Fruit fly (Drosophila melanogaster) whole organism, embryonic: ENCODE data around the gene CG16758.

Experiments
- Adf1 ChIP-seq: fragments of 200-800 bp; sonication (Bioruptor generic); IDR thresholded peaks from 2 replicates; pipeline ENCODE4 v1.3.6; 2022; ENCODE audit warnings: missing biosample characterization, missing genetic modification characterization
- Atf-2 ChIP-seq: fragments of 200-800 bp; sonication (Bioruptor generic); optimal IDR thresholded peaks from 2 replicates; lab custom pipeline; 2016; ENCODE audit warnings: missing biosample characterization, missing genetic modification characterization
- CG11504 ChIP-seq: fragments of 200-800 bp; sonication (Bioruptor generic); optimal IDR thresholded peaks from 3 replicates; lab custom pipeline; 2019; ENCODE audit warnings: missing biosample characterization, mild to moderate bottlenecking, missing genetic modification characterization, moderate library complexity
- CG14014 ChIP-seq: fragments of 200-800 bp; sonication (Bioruptor generic); IDR thresholded peaks from 2 replicates; pipeline ENCODE4 v1.3.6; 2022; ENCODE audit warnings: missing biosample characterization, missing genetic modification characterization
- CG15601 ChIP-seq: fragments of 200-800 bp; sonication (Bioruptor generic); optimal IDR thresholded peaks from 3 replicates; lab custom pipeline; 2019; ENCODE audit warnings: missing biosample characterization, mild to moderate bottlenecking, missing genetic modification characterization, moderate library complexity
- CG15696 ChIP-seq: fragments of 200-800 bp; sonication (Bioruptor generic); optimal IDR thresholded peaks from 2 replicates; lab custom pipeline; 2019; ENCODE audit warnings: missing biosample characterization, mild to moderate bottlenecking, missing genetic modification characterization, moderate library complexity
- CG17186 ChIP-seq: fragments of 200-800 bp; sonication (Bioruptor generic); optimal IDR thresholded peaks from 3 replicates; lab custom pipeline; 2017; ENCODE audit warnings: missing biosample characterization, missing genetic modification reagents, missing genetic modification characterization
- CG17912 ChIP-seq: fragments of 200-800 bp; sonication (Bioruptor generic); optimal IDR thresholded peaks from 2 replicates; lab custom pipeline; 2018; ENCODE audit warnings: missing biosample characterization, mild to moderate bottlenecking, missing genetic modification characterization
- CG1792 ChIP-seq: fragments of 200-800 bp; sonication (Bioruptor generic); optimal IDR thresholded peaks from 2 replicates; lab custom pipeline; 2016; ENCODE audit warnings: missing biosample characterization, missing genetic modification characterization
- CG1832 ChIP-seq: fragments of 200-800 bp; sonication (Bioruptor generic); optimal IDR thresholded peaks from 2 replicates; lab custom pipeline; 2017; ENCODE audit warnings: missing biosample characterization, mild to moderate bottlenecking, missing genetic modification characterization, inconsistent platforms
- CG18476 ChIP-seq: fragments of 200-800 bp; sonication (Bioruptor generic); optimal IDR thresholded peaks from 2 replicates; lab custom pipeline; 2016; ENCODE audit warnings: missing biosample characterization, mild to moderate bottlenecking, missing genetic modification characterization
- CG18764 ChIP-seq: fragments of 200-800 bp; sonication (Bioruptor generic); optimal IDR thresholded peaks from 3 replicates; lab custom pipeline; 2016; ENCODE audit warnings: missing biosample characterization, missing genetic modification characterization
- CG2120 ChIP-seq: fragments of 200-800 bp; sonication (Bioruptor generic); optimal IDR thresholded peaks from 3 replicates; lab custom pipeline; 2016; ENCODE audit warnings: missing biosample characterization, missing genetic modification characterization
- CG2678 ChIP-seq: fragments of 200-800 bp; sonication (Bioruptor generic); optimal IDR thresholded peaks from 3 replicates; lab custom pipeline; 2019; ENCODE audit warnings: missing biosample characterization, mild to moderate bottlenecking, missing genetic modification characterization, moderate library complexity
- CG33557 ChIP-seq: fragments of 200-800 bp; sonication (Bioruptor generic); optimal IDR thresholded peaks from 2 replicates; lab custom pipeline; 2019; ENCODE audit warnings: missing biosample characterization, mild to moderate bottlenecking, missing genetic modification characterization, moderate library complexity
- CG7271 ChIP-seq: fragments of 200-800 bp; sonication (Bioruptor generic); optimal IDR thresholded peaks from 2 replicates; lab custom pipeline; 2018; ENCODE audit warnings: missing biosample characterization, mild to moderate bottlenecking, missing genetic modification characterization, moderate library complexity
- CG7372 ChIP-seq: fragments of 200-800 bp; sonication (Bioruptor generic); IDR thresholded peaks from 2 replicates; pipeline ENCODE4 v1.3.6; 2022; ENCODE audit warnings: missing biosample characterization, missing genetic modification characterization
- CG7786 ChIP-seq: fragments of 200-800 bp; sonication (Bioruptor generic); optimal IDR thresholded peaks from 2 replicates; lab custom pipeline; 2016; ENCODE audit warnings: missing biosample characterization, missing genetic modification characterization
- CG9727 ChIP-seq: fragments of 200-800 bp; sonication (Bioruptor generic); optimal IDR thresholded peaks from 3 replicates; lab custom pipeline; 2017; ENCODE audit warnings: missing biosample characterization, mild to moderate bottlenecking, missing genetic modification characterization
- Dek ChIP-seq: fragments of 200-800 bp; sonication (Bioruptor generic); optimal IDR thresholded peaks from 3 replicates; lab custom pipeline; 2019; ENCODE audit warnings: missing biosample characterization, mild to moderate bottlenecking, missing genetic modification characterization, moderate library complexity
- Dfd ChIP-seq, 2 experiments: fragments of >200 bp; optimal IDR thresholded peaks; 2 replicates each; lab custom pipeline; 2017; ENCODE audit warnings: missing biosample characterization in 2 of 2, missing genetic modification characterization in 2 of 2
- Doc3 ChIP-seq: fragments of 200-800 bp; sonication (Bioruptor generic); IDR thresholded peaks from 3 replicates; pipeline ENCODE4 v1.3.6; 2022; ENCODE audit warnings: missing biosample characterization, missing genetic modification characterization; ENCODE audit not compliant: partially characterized antibody
- Ets65A ChIP-seq: fragments of 200-800 bp; sonication (Bioruptor generic); peaks from one replicate; lab custom pipeline; 2016; ENCODE audit warnings: missing biosample characterization, missing genetic modification characterization
- GATAe ChIP-seq: fragments of 200-800 bp; sonication (Bioruptor generic); conservative IDR thresholded peaks from 2 replicates; pipeline ENCODE4 v1.3.6; 2022; ENCODE audit warnings: missing biosample characterization, missing genetic modification characterization
- Hand ChIP-seq: fragments of 200-800 bp; sonication (Bioruptor generic); optimal IDR thresholded peaks from 2 replicates; lab custom pipeline; 2017; ENCODE audit warnings: mild to moderate bottlenecking, missing biosample characterization, missing genetic modification reagents, missing genetic modification characterization
- Lhr ChIP-seq: fragments of 200-800 bp; sonication (Bioruptor generic); optimal IDR thresholded peaks from 3 replicates; lab custom pipeline; 2017; ENCODE audit warnings: mild to moderate bottlenecking, missing biosample characterization, missing genetic modification reagents, missing genetic modification characterization
- Nf-YA ChIP-seq: fragments of 200-800 bp; sonication (Bioruptor generic); IDR thresholded peaks from 2 replicates; pipeline ENCODE4 v1.3.6; 2022; ENCODE audit warnings: missing biosample characterization, missing genetic modification characterization
- TFAM ChIP-seq: fragments of 200-800 bp; sonication (Bioruptor generic); optimal IDR thresholded peaks from 2 replicates; lab custom pipeline; 2017; ENCODE audit warnings: missing biosample characterization, missing genetic modification characterization, inconsistent platforms
- Taf1 ChIP-seq: fragments of 200-800 bp; sonication (Bioruptor generic); IDR thresholded peaks from 2 replicates; pipeline ENCODE4 v1.3.6; 2022; ENCODE audit warnings: missing biosample characterization, missing genetic modification characterization
- Trl ChIP-seq, 3 experiments: fragments of >200 bp in 2 of 3; fragments of 200-800 bp in 1 of 3; sonication (Bioruptor generic) in 1 of 3; optimal IDR thresholded peaks; 2 replicates in 1 of 3; 3 replicates in 2 of 3; lab custom pipeline; 2016 to 2017; ENCODE audit warnings: missing biosample characterization in 1 of 3, missing genetic modification characterization in 1 of 3
- YL-1 ChIP-seq: fragments of 200-800 bp; sonication (Bioruptor generic); optimal IDR thresholded peaks from 3 replicates; lab custom pipeline; 2017; ENCODE audit warnings: missing biosample characterization, mild to moderate bottlenecking, missing genetic modification characterization
- ab ChIP-seq: fragments of 200-800 bp; sonication (Bioruptor generic); optimal IDR thresholded peaks from 2 replicates; lab custom pipeline; 2016; ENCODE audit warnings: missing biosample characterization, missing genetic modification characterization
- btn ChIP-seq: fragments of 200-800 bp; sonication (Bioruptor generic); optimal IDR thresholded peaks from 2 replicates; lab custom pipeline; 2016; ENCODE audit warnings: missing biosample characterization, missing genetic modification characterization
- chn ChIP-seq: fragments of 200-800 bp; sonication (Bioruptor generic); optimal IDR thresholded peaks from 2 replicates; lab custom pipeline; 2016; ENCODE audit warnings: missing biosample characterization, missing genetic modification characterization
- dysf ChIP-seq: fragments of 200-800 bp; sonication (Bioruptor generic); IDR thresholded peaks from 3 replicates; pipeline ENCODE4 v1.3.6; 2022; ENCODE audit warnings: missing biosample characterization, missing genetic modification characterization
- exex ChIP-seq: fragments of 200-800 bp; sonication (Bioruptor generic); optimal IDR thresholded peaks from 4 replicates; lab custom pipeline; 2018; ENCODE audit warnings: missing biosample characterization, mild to moderate bottlenecking, missing genetic modification characterization, moderate library complexity
- eyg ChIP-seq: fragments of 200-800 bp; sonication (Bioruptor generic); optimal IDR thresholded peaks from 3 replicates; lab custom pipeline; 2016; ENCODE audit warnings: missing biosample characterization, missing genetic modification characterization
- fd3F ChIP-seq: fragments of 200-800 bp; sonication (Bioruptor generic); optimal IDR thresholded peaks from 2 replicates; lab custom pipeline; 2018; ENCODE audit warnings: missing biosample characterization, mild to moderate bottlenecking, missing genetic modification characterization, moderate library complexity
- fd96Cb ChIP-seq: fragments of 200-800 bp; sonication (Bioruptor generic); optimal IDR thresholded peaks from 2 replicates; lab custom pipeline; 2018; ENCODE audit warnings: missing biosample characterization, mild to moderate bottlenecking, missing genetic modification characterization, moderate library complexity
- gsb-n ChIP-seq: fragments of 200-800 bp; sonication (Bioruptor generic); optimal IDR thresholded peaks from 3 replicates; lab custom pipeline; 2018; ENCODE audit warnings: missing biosample characterization, mild to moderate bottlenecking, missing genetic modification characterization
- hkb ChIP-seq, 2 experiments: fragments of 200-800 bp in 1 of 2; fragments of >200 bp in 1 of 2; sonication (Bioruptor generic) in 1 of 2; IDR thresholded peaks in 1 of 2; optimal IDR thresholded peaks in 1 of 2; 2 replicates each; pipeline versions ENCODE4 v1.3.6 to Lab custom; 2017 to 2022; ENCODE audit warnings: missing biosample characterization in 1 of 2, missing genetic modification characterization in 1 of 2
- lbe ChIP-seq: fragments of 200-800 bp; sonication (Bioruptor generic); optimal IDR thresholded peaks from 2 replicates; lab custom pipeline; 2016; ENCODE audit warnings: missing biosample characterization, mild to moderate bottlenecking, missing genetic modification characterization
- mld ChIP-seq: fragments of 200-800 bp; sonication (Bioruptor generic); IDR thresholded peaks from 3 replicates; pipeline ENCODE4 v1.3.6; 2022; ENCODE audit warnings: missing biosample characterization, missing genetic modification characterization; ENCODE audit not compliant: partially characterized antibody
- nerfin-1 ChIP-seq: fragments of 200-800 bp; sonication (Bioruptor generic); optimal IDR thresholded peaks from 3 replicates; lab custom pipeline; 2019; ENCODE audit warnings: missing biosample characterization, mild to moderate bottlenecking, missing genetic modification characterization, moderate library complexity
- otp ChIP-seq: fragments of 200-800 bp; sonication (Bioruptor generic); IDR thresholded peaks from 3 replicates; pipeline ENCODE4, ENCODE4 v1.3.6; 2022; ENCODE audit warnings: missing biosample characterization, missing genetic modification characterization
- tio ChIP-seq: fragments of 200-800 bp; sonication (Bioruptor generic); optimal IDR thresholded peaks from 2 replicates; lab custom pipeline; 2017; ENCODE audit warnings: missing biosample characterization, missing genetic modification characterization, inconsistent platforms
- vnd ChIP-seq: fragments of 200-800 bp; sonication (Bioruptor generic); IDR thresholded peaks from 3 replicates; pipeline ENCODE4 v1.3.6; 2022; ENCODE audit warnings: missing biosample characterization, missing genetic modification characterization; ENCODE audit not compliant: partially characterized antibody
- wek ChIP-seq: fragments of 200-800 bp; sonication (Bioruptor generic); optimal IDR thresholded peaks from 3 replicates; lab custom pipeline; 2018; ENCODE audit warnings: missing biosample characterization, mild to moderate bottlenecking, missing genetic modification characterization, moderate library complexity

CG16758 gene

dm6 chr3L:2475564-2476260, 27.7 kb downstream of the CG16758 start, which contains the start of gene CG16762 (continued):
- TF ChIP-seq CG2678 (tag; lab: Kevin White, UChicago) (peak; percentile 79), tio (GFP tag; lab: Kevin White, UChicago) (peak; percentile 35), wek (GFP tag; lab: Kevin White, UChicago) (peak; percentile 11), dysf (GFP tag; lab: Robert Waterston, UW) (no peak), chn (no peak), YL-1 (GFP tag; lab: Kevin White, UChicago) (peak; percentile 22), Ets65A (GFP tag; lab: Kevin White, UChicago) (no peak), fd96Cb (tag; lab: Kevin White, UChicago) (peak; percentile 26), btn (peak; percentile 27), CG1792 (peak; percentile 75), CG11504 (tag; lab: Kevin White, UChicago) (peak; percentile 69), CG17186 (peak; percentile 50), vnd (GFP tag; lab: Robert Waterston, UW) (no peak), nerfin-1 (peak; percentile 62), Lhr (peak; percentile 47), CG33557 (GFP tag; lab: Kevin White, UChicago) (peak; percentile 28), GATAe (GFP tag; lab: Robert Waterston, UW) (no peak), CG15601 (peak; percentile 77), otp (GFP tag; lab: Robert Waterston, UW) (0 out of 3 replicates have a peak, but pooled peaks have one; percentile 38), Dek (tag; lab: Kevin White, UChicago) (peak; percentile 4), gsb-n (tag; lab: Kevin White, UChicago) (peak; percentile 62), CG18764 (GFP tag; lab: Kevin White, UChicago) (peak; percentile 69), lbe (peak; percentile 33), Atf-2 (GFP tag; lab: Kevin White, UChicago) (no peak), CG17912 (peak; percentile 29), CG2120 (GFP tag; lab: Kevin White, UChicago) (peak; percentile 44), Adf1 (GFP tag; lab: Robert Waterston, UW) (no peak), CG1832 (GFP tag; lab: Kevin White, UChicago) (no peak), CG18476 (peak; percentile 38), CG9727 (GFP tag; lab: Kevin White, UChicago) (peak; percentile 65), hkb (optimal IDR thresholded peaks at IDR 0.05; lab: Kevin White, UChicago) (no peak), hkb (GFP tag; IDR thresholded peaks at IDR 0.05; lab: Robert Waterston, UW) (peak; percentile 51; the same call in 1 of the 2 replicates), CG7271 (tag; lab: Kevin White, UChicago) (peak; percentile 53), fd3F (peak; percentile 35), CG7372 (no peak), exex (tag; lab: Kevin White, UChicago) (peak; percentile 11), ab (GFP tag; lab: Kevin White, UChicago) (no peak), Doc3 (GFP tag; lab: Robert Waterston, UW) (no peak), CG14014 (GFP tag; lab: Robert Waterston, UW) (no peak), Taf1 (no peak), Dfd (GFP tag; optimal IDR thresholded peaks at IDR 0.05; lab: Kevin White, UChicago) (no peak), eyg (GFP tag; lab: Kevin White, UChicago) (peak; percentile 23), mld (GFP tag; lab: Robert Waterston, UW) (no peak), Trl (optimal IDR thresholded peaks at IDR 0.05; lab: Kevin White, UChicago) (no peak), Trl (GFP tag; optimal IDR thresholded peaks at IDR 0.05; lab: Kevin White, UChicago) (peak; percentile 56), Nf-YA (GFP tag; lab: Robert Waterston, UW) (no peak), CG15696 (tag; lab: Kevin White, UChicago) (peak; percentile 47), CG7786 (GFP tag; lab: Kevin White, UChicago) (peak; percentile 13), TFAM (GFP tag; lab: Kevin White, UChicago) (peak; percentile 19), Hand (GFP tag; lab: Kevin White, UChicago) (peak; percentile 3)
